Worm (Caenorhabditis elegans) whole organism, L4 larva: Measurements from ENCODE around the gene set-19.

ENCODE experiments used
- F37D6.2 ChIP-seq: sonication (generic microtip); optimal IDR thresholded peaks from 2 replicates; lab custom pipeline; 2016; ENCODE audit warnings: mild to moderate bottlenecking, missing genetic modification characterization, missing compliant biosample characterization
- T20F7.1 ChIP-seq: fragments of 200-800 bp; sonication (Bioruptor generic); optimal IDR thresholded peaks from 2 replicates; lab custom pipeline; 2018; ENCODE audit warnings: mild to moderate bottlenecking, missing genetic modification characterization, missing compliant biosample characterization
- Y105C5A.15 ChIP-seq: fragments of 200-800 bp; sonication (Bioruptor generic); IDR thresholded peaks from 2 replicates; pipeline ENCODE4 v1.3.6; 2022; ENCODE audit warnings: missing genetic modification characterization, missing compliant biosample characterization
- ZK337.2 ChIP-seq: fragments of 200-800 bp; sonication (Bioruptor generic); IDR thresholded peaks from 2 replicates; pipeline ENCODE4 v1.3.6; 2022; ENCODE audit warnings: missing genetic modification reagents, missing genetic modification characterization, missing compliant biosample characterization
- aha-1 ChIP-seq: fragments of 150-350 bp; peaks from one replicate; lab custom pipeline; 2014; ENCODE audit warnings: missing biosample characterization, missing genetic modification characterization
- ceh-28 ChIP-seq: fragments of 150-350 bp; optimal IDR thresholded peaks from 2 replicates; lab custom pipeline; 2014; ENCODE audit warnings: missing biosample characterization, missing genetic modification reagents, missing genetic modification characterization
- ceh-32 ChIP-seq: sonication (generic microtip); optimal IDR thresholded peaks from 2 replicates; lab custom pipeline; 2016; ENCODE audit warnings: mild to moderate bottlenecking, missing genetic modification characterization, missing compliant biosample characterization; ENCODE audit not compliant: poor library complexity
- ceh-62 ChIP-seq: sonication (generic microtip); optimal IDR thresholded peaks from 2 replicates; lab custom pipeline; 2017; ENCODE audit warnings: missing biosample characterization, missing genetic modification characterization
- daf-12 ChIP-seq: fragments of 150-350 bp; optimal IDR thresholded peaks from 2 replicates; lab custom pipeline; 2014; ENCODE audit warnings: missing biosample characterization, missing genetic modification reagents, missing genetic modification characterization
- daf-8 ChIP-seq: fragments of 200-800 bp; sonication (Bioruptor generic); IDR thresholded peaks from 2 replicates; pipeline ENCODE4 v1.3.6; 2022; ENCODE audit warnings: missing genetic modification characterization, missing compliant biosample characterization
- dmd-6 ChIP-seq: fragments of 200-800 bp; sonication (Bioruptor generic); IDR thresholded peaks from 2 replicates; pipeline ENCODE4 v1.3.6; 2022; ENCODE audit warnings: missing genetic modification reagents, missing genetic modification characterization, missing compliant biosample characterization
- dmd-9 ChIP-seq: fragments of 200-800 bp; sonication (Bioruptor generic); IDR thresholded peaks from 2 replicates; pipeline ENCODE4 v1.3.6; 2022; ENCODE audit warnings: missing genetic modification reagents, missing genetic modification characterization, missing compliant biosample characterization
- duxl-1 ChIP-seq: sonication (generic microtip); optimal IDR thresholded peaks from 2 replicates; lab custom pipeline; 2016; ENCODE audit warnings: mild to moderate bottlenecking, missing genetic modification characterization, moderate library complexity, missing compliant biosample characterization; ENCODE audit not compliant: poor library complexity
- hif-1 ChIP-seq, 2 experiments: sonication (generic microtip); optimal IDR thresholded peaks; 2 replicates each; lab custom pipeline; 2016 to 2017; ENCODE audit warnings: missing compliant biosample characterization in 2 of 2, missing genetic modification characterization in 2 of 2, missing genetic modification reagents in 2 of 2, missing genotype in 2 of 2, mild to moderate bottlenecking in 1 of 2
- hlh-11 ChIP-seq: fragments of 200-800 bp; sonication (Bioruptor generic); optimal IDR thresholded peaks from 2 replicates; lab custom pipeline; 2018; ENCODE audit warnings: mild to moderate bottlenecking, missing genetic modification characterization, missing compliant biosample characterization
- hlh-30 ChIP-seq: sonication (generic microtip); optimal IDR thresholded peaks from 2 replicates; lab custom pipeline; 2017; ENCODE audit warnings: antibody characterized with exemption, mild to moderate bottlenecking, missing genetic modification characterization, missing compliant biosample characterization; ENCODE audit not compliant: insufficient read depth
- hmg-1.1 ChIP-seq: fragments of 200-800 bp; sonication (Bioruptor generic); IDR thresholded peaks from 2 replicates; pipeline ENCODE4 v1.3.6; 2022; ENCODE audit warnings: missing genetic modification reagents, missing genetic modification characterization, missing compliant biosample characterization
- lin-1 ChIP-seq: fragments of 200-800 bp; sonication (Bioruptor generic); IDR thresholded peaks from 2 replicates; pipeline ENCODE4 v1.3.6; 2022; ENCODE audit warnings: missing genetic modification reagents, missing genetic modification characterization, missing compliant biosample characterization
- lin-39 ChIP-seq: fragments of 150-350 bp; optimal IDR thresholded peaks from 2 replicates; lab custom pipeline; 2014; ENCODE audit warnings: missing biosample characterization, missing genetic modification reagents, missing genetic modification characterization
- lir-3 ChIP-seq: sonication (generic microtip); optimal IDR thresholded peaks from 2 replicates; lab custom pipeline; 2016; ENCODE audit warnings: mild to moderate bottlenecking, missing genetic modification characterization, missing compliant biosample characterization
- lsy-2 ChIP-seq, 2 experiments: fragments of 150-350 bp in 1 of 2; sonication (generic microtip) in 1 of 2; optimal IDR thresholded peaks; 2 replicates each; lab custom pipeline; 2014 to 2017; ENCODE audit warnings: missing biosample characterization in 2 of 2, missing genetic modification characterization in 2 of 2
- madf-5 ChIP-seq, 2 experiments: fragments of 200-800 bp; sonication (Bioruptor generic); IDR thresholded peaks; 2 replicates each; pipeline ENCODE4 v1.3.6; 2022; ENCODE audit warnings: missing compliant biosample characterization in 2 of 2, missing genetic modification characterization in 2 of 2
- mdl-1 ChIP-seq, 2 experiments: fragments of 150-350 bp in 1 of 2; sonication (generic microtip) in 1 of 2; optimal IDR thresholded peaks; 2 replicates each; lab custom pipeline; 2014 to 2017; ENCODE audit warnings: missing biosample characterization in 2 of 2, missing genetic modification characterization in 2 of 2
- mdt-29 ChIP-seq: fragments of 200-800 bp; sonication (Bioruptor generic); IDR thresholded peaks from 2 replicates; pipeline ENCODE4 v1.3.6; 2022; ENCODE audit warnings: missing genetic modification reagents, missing genetic modification characterization, missing compliant biosample characterization
- mep-1 ChIP-seq: fragments of 150-350 bp; sonication (generic microtip); optimal IDR thresholded peaks from 3 replicates; lab custom pipeline; 2014; ENCODE audit warnings: missing biosample characterization, missing genetic modification characterization
- mxl-3 ChIP-seq: fragments of 200-800 bp; sonication (Bioruptor generic); optimal IDR thresholded peaks from 2 replicates; lab custom pipeline; 2018; ENCODE audit warnings: mild to moderate bottlenecking, missing genetic modification characterization, missing compliant biosample characterization
- nhr-111 ChIP-seq: fragments of 200-800 bp; sonication (Bioruptor generic); optimal IDR thresholded peaks from 2 replicates; lab custom pipeline; 2018; ENCODE audit warnings: mild to moderate bottlenecking, missing genetic modification characterization, missing compliant biosample characterization
- nhr-25 ChIP-seq: sonication (generic microtip); optimal IDR thresholded peaks from 2 replicates; lab custom pipeline; 2017; ENCODE audit warnings: missing genetic modification characterization, mild to moderate bottlenecking, missing compliant biosample characterization, antibody characterized with exemption, moderate library complexity, borderline replicate concordance; ENCODE audit not compliant: insufficient read depth
- nhr-28 ChIP-seq: fragments of 150-350 bp; optimal IDR thresholded peaks from 2 replicates; lab custom pipeline; 2014; ENCODE audit warnings: missing biosample characterization, missing genetic modification characterization
- nhr-48 ChIP-seq: sonication (generic microtip); optimal IDR thresholded peaks from 2 replicates; lab custom pipeline; 2016; ENCODE audit warnings: mild to moderate bottlenecking, missing genetic modification characterization, missing compliant biosample characterization
- nhr-6 ChIP-seq: fragments of 150-350 bp; optimal IDR thresholded peaks from 2 replicates; lab custom pipeline; 2014; ENCODE audit warnings: missing biosample characterization, missing genetic modification characterization
- nhr-77 ChIP-seq: fragments of 150-350 bp; optimal IDR thresholded peaks from 2 replicates; lab custom pipeline; 2014; ENCODE audit warnings: missing biosample characterization, missing genetic modification characterization
- pqm-1 ChIP-seq: sonication (generic microtip); optimal IDR thresholded peaks from 2 replicates; lab custom pipeline; 2017; ENCODE audit warnings: missing biosample characterization, missing genetic modification characterization
- saeg-2 ChIP-seq: fragments of 200-800 bp; sonication (Bioruptor generic); IDR thresholded peaks from 2 replicates; pipeline ENCODE4 v1.3.6; 2022; ENCODE audit warnings: missing genetic modification reagents, missing genetic modification characterization, missing compliant biosample characterization
- set-16 ChIP-seq: fragments of 200-800 bp; sonication (Bioruptor generic); IDR thresholded peaks from 2 replicates; pipeline ENCODE4 v1.3.6; 2022; ENCODE audit warnings: missing genetic modification reagents, missing genetic modification characterization, missing compliant biosample characterization
- snpc-4 ChIP-seq: fragments of 150-350 bp; optimal IDR thresholded peaks from 2 replicates; lab custom pipeline; 2014; ENCODE audit warnings: missing biosample characterization, missing genetic modification characterization
- unc-130 ChIP-seq: sonication (generic microtip); optimal IDR thresholded peaks from 2 replicates; lab custom pipeline; 2016; ENCODE audit warnings: missing genetic modification reagents, missing genetic modification characterization, missing compliant biosample characterization
- unc-62 ChIP-seq, 3 experiments: fragments of 150-350 bp in 1 of 3; sonication (generic microtip); optimal IDR thresholded peaks in 2 of 3; peaks in 1 of 3; 1 replicate in 1 of 3; 2 replicates in 2 of 3; lab custom pipeline; 2014 to 2017; ENCODE audit warnings: missing biosample characterization in 3 of 3, missing genetic modification characterization in 3 of 3, missing genetic modification reagents in 3 of 3, missing genotype in 1 of 3
- ztf-7 ChIP-seq: fragments of 150-350 bp; optimal IDR thresholded peaks from 2 replicates; lab custom pipeline; 2014; ENCODE audit warnings: missing biosample characterization, missing genetic modification characterization

Gene set-19

ce11 chrX:5644112-5644511 is 35.9 kb downstream of the set-19 start:
- TF ChIP-seq unc-62 (GFP tag; optimal IDR thresholded peaks at IDR 0.05 in 1 of 2; lab: Kevin White, UChicago): peak in 1 of 2 experiments; percentile 62
- no peak for TF ChIP-seq unc-62 (tag; optimal IDR thresholded peaks at IDR 0.05; lab: Kevin White, UChicago)
- TF ChIP-seq aha-1: no peak
- TF ChIP-seq, all 104 proteins: peak for 1

DNA sequence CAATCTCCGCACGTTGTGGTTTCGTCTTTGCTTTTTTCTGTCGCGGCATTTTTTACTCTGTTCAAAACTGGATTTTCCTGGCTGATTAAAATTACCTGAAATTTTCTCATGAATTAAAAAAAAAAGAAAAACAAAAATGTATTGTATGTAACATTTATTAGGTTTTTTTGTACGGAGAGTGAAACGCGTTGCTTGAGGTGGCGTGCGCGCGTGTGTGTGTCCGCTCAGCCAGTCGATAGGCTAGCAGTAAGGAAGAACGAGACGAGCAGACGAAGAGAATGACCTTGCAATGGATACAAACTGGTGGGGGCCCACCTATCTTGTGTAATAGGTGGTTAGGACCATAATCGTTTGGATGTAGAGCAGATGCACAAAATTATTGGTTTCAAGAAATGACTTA is 38.7 kb downstream of the set-19 start, which contains the start of gene T22B7.4:
T22B7.4 (minus strand) TSS at position 101 of the 400 bp plus-strand sequence.
- TF ChIP-seq pqm-1 (tag; lab: Kevin White, UChicago) (no peak), ceh-62 (tag; lab: Kevin White, UChicago) (no peak), nhr-111 (GFP tag; lab: Kevin White, UChicago) (no peak), hmg-1.1 (GFP tag; lab: Robert Waterston, UW) (0 out of 2 replicates have a peak, but pooled peaks have one; percentile 19)

ce11 chrX:5639562-5639961 is 40.5 kb downstream of the set-19 start:
- TF ChIP-seq daf-8 (no peak), aha-1 (peak; percentile 91)

DNA sequence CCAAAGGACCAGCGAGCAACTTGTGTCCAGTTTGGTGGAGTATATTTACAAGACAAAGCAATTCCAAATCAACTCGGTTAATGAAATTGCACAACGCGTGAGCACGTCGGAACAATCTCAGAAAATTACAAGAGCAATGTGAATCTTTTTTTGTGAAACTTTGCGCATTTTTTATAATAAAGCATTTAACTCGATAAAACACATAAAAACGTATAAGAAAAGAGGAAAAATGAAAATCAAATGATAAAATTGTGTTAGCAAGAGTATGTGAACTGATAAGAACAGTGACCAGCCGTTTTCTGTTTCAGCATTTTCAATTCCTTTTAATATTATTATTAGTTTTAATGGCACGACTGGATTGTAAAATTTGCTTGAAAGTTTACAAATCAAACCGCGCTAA is 48.4 kb downstream of the set-19 start, which contains the start of gene T22B7.8:
T22B7.8 (plus strand) TSS at position 301 of the 400 bp plus-strand sequence.
- TF ChIP-seq saeg-2 (GFP tag; lab: Robert Waterston, UW) (no peak), mep-1 (tag; lab: Kevin White, UChicago) (no peak), nhr-28 (tag; lab: Kevin White, UChicago) (no peak), pqm-1 (tag; lab: Kevin White, UChicago) (peak; percentile 56), snpc-4 (tag; lab: Kevin White, UChicago) (no peak), ceh-32 (no peak), dmd-9 (no peak)

DNA sequence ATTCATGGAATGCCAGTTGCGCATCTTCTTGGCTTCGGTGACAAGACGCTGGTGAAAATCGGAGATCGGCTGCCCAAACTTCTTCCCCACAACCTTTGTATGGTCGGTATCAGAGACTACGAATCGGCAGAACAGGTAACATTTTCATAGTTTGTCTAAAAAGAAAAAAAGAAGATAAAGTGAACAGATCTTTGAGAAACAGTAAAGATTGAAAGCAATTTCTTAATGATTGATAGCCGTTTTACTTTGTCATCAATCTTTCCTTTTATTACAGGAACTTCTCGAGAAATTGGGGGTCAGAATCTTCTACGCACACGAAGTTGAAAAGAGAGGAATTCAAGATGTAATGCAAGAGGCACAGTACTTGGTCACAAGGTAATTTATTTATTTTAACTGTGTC is 49.0 kb downstream of the set-19 start:
- peak in 1 of 2 experiments; percentile 20 for TF ChIP-seq unc-62 (GFP tag; optimal IDR thresholded peaks at IDR 0.05 in 1 of 2; lab: Kevin White, UChicago)
- TF ChIP-seq unc-62 (tag; optimal IDR thresholded peaks at IDR 0.05; lab: Kevin White, UChicago): no peak
- no peak for TF ChIP-seq ceh-62 (tag; lab: Kevin White, UChicago)
- peak; percentile 22 for TF ChIP-seq nhr-25
- peak; percentile 0 for TF ChIP-seq hlh-11 (tag; lab: Kevin White, UChicago)
- peak; percentile 49 for TF ChIP-seq nhr-28 (tag; lab: Kevin White, UChicago)
- TF ChIP-seq daf-12 (tag; lab: Kevin White, UChicago): no peak
- peak; percentile 9 for TF ChIP-seq hlh-30
- TF ChIP-seq nhr-77 (tag; lab: Kevin White, UChicago): no peak
- TF ChIP-seq hif-1 (tag; optimal IDR thresholded peaks at IDR 0.05; lab: Kevin White, UChicago): no peak
- peak in 1 of 2 experiments; percentile 51 for TF ChIP-seq mdl-1 (tag; optimal IDR thresholded peaks at IDR 0.05; lab: Kevin White, UChicago)

- TF ChIP-seq ztf-7 (tag; lab: Kevin White, UChicago) (no peak), dmd-6 (GFP tag; lab: Robert Waterston, UW) (peak; percentile 45), set-16 (GFP tag; lab: Robert Waterston, UW) (no peak), T20F7.1 (GFP tag; lab: Kevin White, UChicago) (no peak), hlh-11 (tag; lab: Kevin White, UChicago) (peak; percentile 72), nhr-6 (tag; lab: Kevin White, UChicago) (no peak), ZK337.2 (GFP tag; lab: Robert Waterston, UW) (no peak), lsy-2 (tag; optimal IDR thresholded peaks at IDR 0.05; lab: Kevin White, UChicago) (peak in 1 of 2 experiments; percentile 41), nhr-48 (tag; lab: Kevin White, UChicago) (peak; percentile 58), lin-1 (no peak), mdt-29 (GFP tag; lab: Robert Waterston, UW) (no peak), lir-3 (tag; lab: Kevin White, UChicago) (no peak), nhr-28 (tag; lab: Kevin White, UChicago) (peak; percentile 82), hlh-30 (peak; percentile 75), duxl-1 (tag; lab: Kevin White, UChicago) (no peak), lin-39 (tag; lab: Kevin White, UChicago) (no peak), mxl-3 (GFP tag; lab: Kevin White, UChicago) (peak; percentile 96), unc-130 (no peak), nhr-25 (peak; percentile 53), mdl-1 (tag; optimal IDR thresholded peaks at IDR 0.05; lab: Kevin White, UChicago) (peak; percentile 13 to 65), ceh-28 (tag; lab: Kevin White, UChicago) (no peak), Y105C5A.15 (GFP tag; lab: Robert Waterston, UW) (no peak), madf-5 (GFP tag; IDR thresholded peaks at IDR 0.05; lab: Robert Waterston, UW) (0 out of 4 replicates have a peak, but pooled peaks of 1 of the 2 experiments have one; percentile 17), F37D6.2 (tag; lab: Kevin White, UChicago) (no peak)
These were observed 50.1 kb downstream of the set-19 start, which contains the start of gene argn-1 for ce11 chrX:5629941-5630340. Gene argn-1 (plus strand): TSS chrX:5630023.
